Worm (Caenorhabditis elegans) whole organism, young adult: ENCODE measurements around the gene myo-6.

Experiments used
- B0019.2 ChIP-seq: fragments of 200-800 bp; sonication (Bioruptor generic); conservative IDR thresholded peaks from 2 replicates; pipeline ENCODE4 v1.3.6; 2022; ENCODE audit warnings: missing genetic modification reagents, missing genetic modification characterization, missing compliant biosample characterization
- C17E4.6 ChIP-seq: fragments of 200-800 bp; sonication (Bioruptor generic); IDR thresholded peaks from 2 replicates; pipeline ENCODE4 v1.3.6; 2022; ENCODE audit warnings: missing genetic modification reagents, missing genetic modification characterization, missing compliant biosample characterization
- D2030.7 ChIP-seq: fragments of 200-800 bp; sonication (Bioruptor generic); IDR thresholded peaks from 2 replicates; pipeline ENCODE4 v1.3.6; 2022; ENCODE audit warnings: missing genetic modification reagents, missing genetic modification characterization, missing compliant biosample characterization
- F22D6.2 ChIP-seq: sonication (generic microtip); optimal IDR thresholded peaks from 2 replicates; lab custom pipeline; 2016; ENCODE audit warnings: mild to moderate bottlenecking, missing genetic modification characterization, missing compliant biosample characterization
- F37B4.10 ChIP-seq: fragments of 200-800 bp; sonication (Bioruptor generic); IDR thresholded peaks from 2 replicates; pipeline ENCODE4 v1.3.6; 2022; ENCODE audit warnings: missing genetic modification characterization, missing compliant biosample characterization
- F55B11.4 ChIP-seq: sonication (generic microtip); optimal IDR thresholded peaks from 2 replicates; lab custom pipeline; 2016; ENCODE audit warnings: missing compliant biosample characterization, missing genetic modification characterization, borderline replicate concordance; ENCODE audit not compliant: insufficient read depth
- T07F8.4 ChIP-seq: sonication (generic microtip); optimal IDR thresholded peaks from 2 replicates; lab custom pipeline; 2016; ENCODE audit warnings: mild to moderate bottlenecking, missing genetic modification characterization, moderate library complexity, missing compliant biosample characterization
- T26A5.8 ChIP-seq: sonication (generic microtip); optimal IDR thresholded peaks from 2 replicates; lab custom pipeline; 2016; ENCODE audit warnings: missing genetic modification characterization, missing compliant biosample characterization
- Y67H2A.10 ChIP-seq: fragments of 200-800 bp; sonication (Bioruptor generic); conservative IDR thresholded peaks from 2 replicates; pipeline ENCODE4 v1.3.6; 2022; ENCODE audit warnings: missing genetic modification reagents, missing genetic modification characterization, missing compliant biosample characterization
- ZK185.1 ChIP-seq: sonication (generic microtip); optimal IDR thresholded peaks from 2 replicates; lab custom pipeline; 2016; ENCODE audit warnings: mild to moderate bottlenecking, missing genetic modification characterization, missing compliant biosample characterization; ENCODE audit not compliant: poor library complexity, severe bottlenecking
- aptf-2 ChIP-seq: fragments of 200-800 bp; sonication (Bioruptor generic); conservative IDR thresholded peaks from 2 replicates; pipeline ENCODE4 v1.3.6; 2022; ENCODE audit warnings: missing genetic modification reagents, missing genetic modification characterization, missing compliant biosample characterization
- bed-1 ChIP-seq: fragments of 200-800 bp; sonication (Bioruptor generic); IDR thresholded peaks from 2 replicates; pipeline ENCODE4 v1.3.6; 2022; ENCODE audit warnings: missing genetic modification reagents, missing genetic modification characterization, missing compliant biosample characterization
- bed-2 ChIP-seq: fragments of 200-800 bp; sonication (Bioruptor generic); IDR thresholded peaks from 2 replicates; pipeline ENCODE4 v1.3.6; 2022; ENCODE audit warnings: missing genetic modification reagents, missing genetic modification characterization, missing compliant biosample characterization
- cebp-2 ChIP-seq: fragments of 200-800 bp; sonication (Bioruptor generic); IDR thresholded peaks from 2 replicates; pipeline ENCODE4 v1.3.6; 2022; ENCODE audit warnings: missing genetic modification characterization, missing compliant biosample characterization
- ceh-79 ChIP-seq: sonication (generic microtip); optimal IDR thresholded peaks from 2 replicates; lab custom pipeline; 2017; ENCODE audit warnings: mild to moderate bottlenecking, missing genetic modification characterization, missing compliant biosample characterization
- chd-7 ChIP-seq: sonication (generic microtip); optimal IDR thresholded peaks from 2 replicates; lab custom pipeline; 2016; ENCODE audit warnings: mild to moderate bottlenecking, missing genetic modification characterization, moderate library complexity, missing compliant biosample characterization
- die-1 ChIP-seq: sonication (generic microtip); optimal IDR thresholded peaks from 2 replicates; lab custom pipeline; 2016; ENCODE audit warnings: missing genotype, mild to moderate bottlenecking, missing genetic modification characterization, missing compliant biosample characterization
- efl-1 ChIP-seq: fragments of 150-350 bp; optimal IDR thresholded peaks from 2 replicates; lab custom pipeline; 2014; ENCODE audit warnings: missing biosample characterization, missing genetic modification reagents, missing genetic modification characterization
- egl-44 ChIP-seq: fragments of 200-800 bp; sonication (Bioruptor generic); IDR thresholded peaks from 2 replicates; pipeline ENCODE4 v1.3.6; 2022; ENCODE audit warnings: missing genetic modification reagents, missing genetic modification characterization, missing compliant biosample characterization
- ekl-4 ChIP-seq: fragments of 200-800 bp; sonication (Bioruptor generic); IDR thresholded peaks from 2 replicates; pipeline ENCODE4 v1.3.6; 2022; ENCODE audit warnings: missing genetic modification reagents, missing genetic modification characterization, missing compliant biosample characterization
- ets-4 ChIP-seq: fragments of 200-800 bp; sonication (Bioruptor generic); optimal IDR thresholded peaks from 2 replicates; lab custom pipeline; 2018; ENCODE audit warnings: mild to moderate bottlenecking, missing genetic modification characterization, missing compliant biosample characterization
- fkh-3 ChIP-seq: sonication (generic microtip); optimal IDR thresholded peaks from 2 replicates; lab custom pipeline; 2016; ENCODE audit warnings: mild to moderate bottlenecking, missing genetic modification characterization, missing compliant biosample characterization
- gei-17 ChIP-seq: fragments of 200-800 bp; sonication (Bioruptor generic); optimal IDR thresholded peaks from 2 replicates; lab custom pipeline; 2018; ENCODE audit warnings: mild to moderate bottlenecking, missing genetic modification characterization, missing compliant biosample characterization
- him-1 ChIP-seq: sonication (generic microtip); optimal IDR thresholded peaks from 2 replicates; lab custom pipeline; 2016; ENCODE audit warnings: missing genotype, missing genetic modification reagents, missing genetic modification characterization, missing compliant biosample characterization
- hlh-12 ChIP-seq: sonication (generic microtip); optimal IDR thresholded peaks from 2 replicates; lab custom pipeline; 2016; ENCODE audit warnings: missing genetic modification characterization, missing compliant biosample characterization
- hlh-26 ChIP-seq: fragments of 200-800 bp; sonication (Bioruptor generic); conservative IDR thresholded peaks from 2 replicates; pipeline ENCODE4 v1.3.6; 2022; ENCODE audit warnings: missing genetic modification reagents, missing genetic modification characterization, missing compliant biosample characterization
- hmg-1.2 ChIP-seq: fragments of 200-800 bp; sonication (Bioruptor generic); IDR thresholded peaks from 2 replicates; pipeline ENCODE4 v1.3.6; 2022; ENCODE audit warnings: missing genetic modification reagents, missing genetic modification characterization, missing compliant biosample characterization
- lin-35 ChIP-seq, 3 experiments: fragments of 150-350 bp in 2 of 3; sonication (generic microtip) in 1 of 3; optimal IDR thresholded peaks; 2 replicates each; lab custom pipeline; 2014 to 2018; ENCODE audit warnings: missing biosample characterization in 3 of 3, missing genetic modification characterization in 3 of 3, missing genetic modification reagents in 3 of 3
- lin-40 ChIP-seq: sonication (generic microtip); optimal IDR thresholded peaks from 2 replicates; lab custom pipeline; 2016; ENCODE audit warnings: missing genetic modification characterization, mild to moderate bottlenecking, missing compliant biosample characterization, missing genotype, missing genetic modification reagents
- lsy-27 ChIP-seq: sonication (generic microtip); optimal IDR thresholded peaks from 2 replicates; lab custom pipeline; 2017; ENCODE audit warnings: missing genetic modification characterization, mild to moderate bottlenecking, missing compliant biosample characterization, antibody characterized with exemption, missing genotype, borderline replicate concordance; ENCODE audit not compliant: insufficient read depth
- madf-6 ChIP-seq: fragments of 200-800 bp; sonication (Bioruptor generic); IDR thresholded peaks from 2 replicates; pipeline ENCODE4 v1.3.6; 2022; ENCODE audit warnings: missing genetic modification reagents, missing genetic modification characterization, missing compliant biosample characterization
- madf-8 ChIP-seq: fragments of 200-800 bp; sonication (Bioruptor generic); conservative IDR thresholded peaks from 2 replicates; pipeline ENCODE4 v1.3.6; 2022; ENCODE audit warnings: missing genetic modification reagents, missing genetic modification characterization, missing compliant biosample characterization
- nfya-1 ChIP-seq: sonication (generic microtip); optimal IDR thresholded peaks from 2 replicates; lab custom pipeline; 2017; ENCODE audit warnings: antibody characterized with exemption, missing compliant biosample characterization, missing genetic modification characterization, borderline replicate concordance; ENCODE audit not compliant: insufficient read depth
- nfya-2 ChIP-seq: fragments of 200-800 bp; sonication (Bioruptor generic); IDR thresholded peaks from 2 replicates; pipeline ENCODE4 v1.3.6; 2022; ENCODE audit warnings: missing genetic modification reagents, missing genetic modification characterization, missing compliant biosample characterization
- nfyb-1 ChIP-seq: fragments of 200-800 bp; sonication (Bioruptor generic); IDR thresholded peaks from 2 replicates; pipeline ENCODE4 v1.3.6; 2022; ENCODE audit warnings: missing genetic modification reagents, missing genetic modification characterization, missing compliant biosample characterization
- nhr-27 ChIP-seq: fragments of 200-800 bp; sonication (Bioruptor generic); optimal IDR thresholded peaks from 2 replicates; lab custom pipeline; 2018; ENCODE audit warnings: mild to moderate bottlenecking, missing genetic modification characterization, moderate library complexity, missing compliant biosample characterization
- nhr-80 ChIP-seq: sonication (generic microtip); optimal IDR thresholded peaks from 2 replicates; lab custom pipeline; 2016; ENCODE audit warnings: missing genetic modification characterization, missing compliant biosample characterization
- pbrm-1 ChIP-seq: fragments of 200-800 bp; sonication (Bioruptor generic); IDR thresholded peaks from 2 replicates; pipeline ENCODE4 v1.3.6; 2022; ENCODE audit warnings: missing genetic modification reagents, missing genetic modification characterization, missing compliant biosample characterization
- repo-1 ChIP-seq: sonication (generic microtip); optimal IDR thresholded peaks from 2 replicates; lab custom pipeline; 2017; ENCODE audit warnings: mild to moderate bottlenecking, missing genetic modification characterization, missing compliant biosample characterization
- sdz-38 ChIP-seq: sonication (generic microtip); optimal IDR thresholded peaks from 2 replicates; lab custom pipeline; 2016; ENCODE audit warnings: missing genotype, missing genetic modification characterization, missing compliant biosample characterization
- sea-2 ChIP-seq: fragments of 200-800 bp; sonication (Bioruptor generic); IDR thresholded peaks from 2 replicates; pipeline ENCODE4 v1.3.6; 2022; ENCODE audit warnings: missing genetic modification characterization, missing compliant biosample characterization
- sptf-2 ChIP-seq: fragments of 200-800 bp; sonication (Bioruptor generic); optimal IDR thresholded peaks from 2 replicates; lab custom pipeline; 2018; ENCODE audit warnings: mild to moderate bottlenecking, missing genetic modification characterization, missing compliant biosample characterization
- unc-62 ChIP-seq: fragments of 150-350 bp; optimal IDR thresholded peaks from 2 replicates; lab custom pipeline; 2014; ENCODE audit warnings: missing biosample characterization, missing genetic modification reagents, missing genetic modification characterization
- xnd-1 ChIP-seq: sonication (generic microtip); optimal IDR thresholded peaks from 2 replicates; lab custom pipeline; 2016; ENCODE audit warnings: missing genotype, missing genetic modification reagents, missing genetic modification characterization, missing compliant biosample characterization
- ztf-3 ChIP-seq: fragments of 200-800 bp; sonication (Bioruptor generic); optimal IDR thresholded peaks from 2 replicates; lab custom pipeline; 2018; ENCODE audit warnings: mild to moderate bottlenecking, missing genetic modification characterization, missing compliant biosample characterization
- ztf-6 ChIP-seq: fragments of 200-800 bp; sonication (Bioruptor generic); IDR thresholded peaks from 2 replicates; pipeline ENCODE4 v1.3.6; 2022; ENCODE audit warnings: missing genetic modification reagents, missing genetic modification characterization, missing compliant biosample characterization

The myo-6 gene

DNA sequence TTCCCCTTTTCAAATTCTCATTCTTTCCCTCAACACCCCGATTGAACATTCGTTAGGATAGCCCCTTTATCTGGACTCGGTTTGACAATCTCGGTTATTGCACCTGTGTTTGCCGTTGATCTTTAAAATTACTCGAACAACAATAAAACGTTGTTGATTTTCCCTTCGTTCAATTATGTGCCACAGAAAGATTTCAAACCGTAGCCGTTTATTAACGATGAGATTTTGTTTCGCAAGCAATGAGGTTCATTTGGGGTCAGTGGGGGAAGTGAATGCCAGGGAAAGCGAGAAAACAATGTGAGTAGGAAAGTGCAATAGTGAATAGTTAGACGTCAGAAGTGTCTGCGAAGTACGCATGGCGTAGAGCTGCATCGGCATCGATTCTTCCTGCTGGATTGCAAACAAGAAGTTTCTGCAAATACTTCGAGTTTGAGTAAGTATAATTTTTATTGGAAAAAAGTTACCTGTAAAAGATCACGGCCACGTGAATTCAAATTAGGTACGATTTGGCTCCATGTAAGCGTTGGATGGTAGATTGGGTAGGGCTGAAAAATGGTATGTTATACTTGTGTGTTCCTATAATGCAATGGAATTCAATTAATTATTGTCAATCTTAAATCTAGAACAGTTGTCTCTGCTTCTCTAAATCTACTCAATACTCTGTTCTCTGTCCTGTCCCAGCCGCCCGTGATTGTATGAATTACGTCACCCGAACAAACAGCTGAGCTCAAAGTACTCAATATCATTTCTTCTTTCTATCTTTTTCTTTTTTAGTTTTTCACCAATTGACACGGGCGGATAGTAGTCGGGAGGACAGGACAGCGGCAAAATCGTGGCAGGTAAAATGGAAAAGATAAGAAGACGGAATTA is 55.1 kb downstream of the myo-6 start, which contains the start of gene kel-3 (continued):
- TF ChIP-seq sea-2 (GFP tag; lab: Robert Waterston, UW) = peak; percentile 66; the same call in 1 of the 2 replicates
- peak; percentile 86 for TF ChIP-seq pbrm-1
- peak; percentile 97 for TF ChIP-seq ekl-4 (GFP tag; lab: Robert Waterston, UW)
- 0 out of 2 replicates have a peak, but pooled peaks have one; percentile 36 for TF ChIP-seq egl-44 (GFP tag; lab: Robert Waterston, UW)
- TF ChIP-seq xnd-1 (tag; lab: Kevin White, UChicago) = peak; percentile 33
- 0 out of 2 replicates have a peak, but pooled peaks have one; percentile 57 for TF ChIP-seq F37B4.10 (GFP tag; lab: Robert Waterston, UW)
- peak; percentile 96 for TF ChIP-seq ets-4 (GFP tag; lab: Kevin White, UChicago)
- peak; percentile 96 for TF ChIP-seq ceh-79 (tag; lab: Kevin White, UChicago)
- TF ChIP-seq efl-1 (GFP tag; lab: Kevin White, UChicago) = peak; percentile 40
- TF ChIP-seq chd-7 (tag; lab: Kevin White, UChicago) = peak; percentile 96
- TF ChIP-seq lin-35 (GFP tag; optimal IDR thresholded peaks at IDR 0.05; lab: Kevin White, UChicago) = peak in 2 of 3 experiments; percentile 62 to 89
- peak; percentile 56 for TF ChIP-seq hmg-1.2
- 0 out of 2 replicates have a peak, but pooled peaks have one; percentile 42 for TF ChIP-seq B0019.2 (GFP tag; lab: Robert Waterston, UW)
- TF ChIP-seq sdz-38 (tag; lab: Kevin White, UChicago) = no peak
- no peak; the same call in 1 of the 2 replicates for TF ChIP-seq ztf-6 (GFP tag; lab: Robert Waterston, UW)
- peak; percentile 66 for TF ChIP-seq ZK185.1
- TF ChIP-seq nfya-2 (GFP tag; lab: Robert Waterston, UW) = peak; percentile 83; the same call in 1 of the 2 replicates
- peak; percentile 20; the same call in 1 of the 2 replicates for TF ChIP-seq madf-8 (GFP tag; lab: Robert Waterston, UW)
- TF ChIP-seq T07F8.4 (tag; lab: Kevin White, UChicago) = peak; percentile 75
- TF ChIP-seq ztf-3 (GFP tag; lab: Kevin White, UChicago) = peak; percentile 91
- no peak for TF ChIP-seq unc-62
- peak; percentile 78 for TF ChIP-seq die-1 (tag; lab: Kevin White, UChicago)
- TF ChIP-seq lin-40 (tag; lab: Kevin White, UChicago) = peak; percentile 51
- peak; percentile 76 for TF ChIP-seq nhr-27 (tag; lab: Kevin White, UChicago)
- peak; percentile 85 for TF ChIP-seq madf-6 (GFP tag; lab: Robert Waterston, UW)
- no peak for TF ChIP-seq bed-2 (GFP tag; lab: Robert Waterston, UW)
- no peak; the same call in 1 of the 2 replicates for TF ChIP-seq cebp-2 (GFP tag; lab: Robert Waterston, UW)
- TF ChIP-seq him-1 (tag; lab: Kevin White, UChicago) = peak; percentile 54
- peak; percentile 98 for TF ChIP-seq repo-1
- TF ChIP-seq F55B11.4 (tag; lab: Kevin White, UChicago) = no peak
- no peak for TF ChIP-seq aptf-2 (GFP tag; lab: Robert Waterston, UW)
- no peak for TF ChIP-seq Y67H2A.10 (GFP tag; lab: Robert Waterston, UW)
- TF ChIP-seq nhr-80 (tag; lab: Kevin White, UChicago) = peak; percentile 90
- TF ChIP-seq F22D6.2 (tag; lab: Kevin White, UChicago) = peak; percentile 27
- peak; percentile 98 for TF ChIP-seq T26A5.8 (tag; lab: Kevin White, UChicago)
- TF ChIP-seq nfyb-1 (GFP tag; lab: Robert Waterston, UW) = peak; percentile 94
- no peak for TF ChIP-seq lsy-27 (tag; lab: Kevin White, UChicago)
- TF ChIP-seq fkh-3 (tag; lab: Kevin White, UChicago) = peak; percentile 98
- TF ChIP-seq hlh-12 = no peak
- peak; percentile 81 for TF ChIP-seq C17E4.6 (GFP tag; lab: Robert Waterston, UW)
- no peak for TF ChIP-seq hlh-26 (GFP tag; lab: Robert Waterston, UW)
- peak; percentile 82; the same call in 1 of the 2 replicates for TF ChIP-seq bed-1 (GFP tag; lab: Robert Waterston, UW)
- no peak for TF ChIP-seq nfya-1 (tag; lab: Kevin White, UChicago)
- TF ChIP-seq gei-17 (GFP tag; lab: Kevin White, UChicago) = peak; percentile 10
- TF ChIP-seq sptf-2 (GFP tag; lab: Kevin White, UChicago) = no peak
- TF ChIP-seq D2030.7 (GFP tag; lab: Robert Waterston, UW) = peak; percentile 91
